Fruit fly (Drosophila melanogaster) whole organism, prepupa: Measurements from ENCODE around the gene CG32681.

Source experiments
- Blimp-1 ChIP-seq: fragments of 200-800 bp; sonication (Bioruptor generic); optimal IDR thresholded peaks from 3 replicates; lab custom pipeline; 2017; ENCODE audit warnings: missing biosample characterization, missing genetic modification characterization, mild to moderate bottlenecking, moderate library complexity, missing genetic modification reagents
- CG11902 ChIP-seq: fragments of 200-800 bp; sonication (Bioruptor generic); optimal IDR thresholded peaks from 3 replicates; lab custom pipeline; 2016; ENCODE audit warnings: missing biosample characterization, missing genetic modification characterization
- CG15336 ChIP-seq: fragments of 200-800 bp; sonication (Bioruptor generic); IDR thresholded peaks from 2 replicates; pipeline ENCODE4 v1.3.6; 2022; ENCODE audit warnings: missing biosample characterization, missing genetic modification characterization
- CG16779 ChIP-seq: fragments of 200-800 bp; sonication (Bioruptor generic); optimal IDR thresholded peaks from 3 replicates; lab custom pipeline; 2017; ENCODE audit warnings: missing biosample characterization, mild to moderate bottlenecking, missing genetic modification characterization
- CG32006 ChIP-seq: fragments of 200-800 bp; sonication (Bioruptor generic); optimal IDR thresholded peaks from 3 replicates; lab custom pipeline; 2017; ENCODE audit warnings: missing biosample characterization, mild to moderate bottlenecking, missing genetic modification characterization
- Eip93F ChIP-seq: fragments of 200-800 bp; sonication (Bioruptor generic); optimal IDR thresholded peaks from 2 replicates; lab custom pipeline; 2016; ENCODE audit warnings: missing biosample characterization, mild to moderate bottlenecking, missing genetic modification characterization
- Ets21C ChIP-seq: fragments of 200-800 bp; sonication (Bioruptor generic); optimal IDR thresholded peaks from 3 replicates; lab custom pipeline; 2016; ENCODE audit warnings: missing biosample characterization, missing genetic modification characterization
- Gug ChIP-seq: fragments of 200-800 bp; sonication (Bioruptor generic); IDR thresholded peaks from 2 replicates; pipeline ENCODE4 v1.3.6; 2022; ENCODE audit warnings: missing biosample characterization, missing genetic modification characterization
- Hr4 ChIP-seq: fragments of 200-800 bp; sonication (Bioruptor generic); optimal IDR thresholded peaks from 3 replicates; lab custom pipeline; 2016; ENCODE audit warnings: missing biosample characterization, missing genetic modification characterization
- Met ChIP-seq: fragments of 200-800 bp; sonication (Bioruptor generic); optimal IDR thresholded peaks from 3 replicates; lab custom pipeline; 2016; ENCODE audit warnings: missing biosample characterization, missing genetic modification characterization
- OdsH ChIP-seq: fragments of 200-800 bp; sonication (Bioruptor generic); optimal IDR thresholded peaks from 3 replicates; lab custom pipeline; 2016; ENCODE audit warnings: missing biosample characterization, missing genetic modification characterization
- dac ChIP-seq: fragments of 200-800 bp; sonication (Bioruptor generic); optimal IDR thresholded peaks from 2 replicates; lab custom pipeline; 2017; ENCODE audit warnings: missing biosample characterization, mild to moderate bottlenecking, missing genetic modification characterization
- lz ChIP-seq: fragments of 200-800 bp; sonication (Bioruptor generic); optimal IDR thresholded peaks from 3 replicates; lab custom pipeline; 2016; ENCODE audit warnings: missing biosample characterization, missing genetic modification characterization
- topi ChIP-seq: fragments of 200-800 bp; sonication (Bioruptor generic); optimal IDR thresholded peaks from 3 replicates; lab custom pipeline; 2016; ENCODE audit warnings: missing biosample characterization, missing genetic modification characterization

dm6 chrX:10397514-10398133 is 16.5 kb upstream of the CG32681 start:
- TF ChIP-seq CG32006 (GFP tag; lab: Kevin White, UChicago) (peak; percentile 13), lz (peak; percentile 32), CG11902 (GFP tag; lab: Kevin White, UChicago) (no peak), dac (GFP tag; lab: Kevin White, UChicago) (no peak), Met (GFP tag; lab: Kevin White, UChicago) (peak; percentile 27), Eip93F (GFP tag; lab: Kevin White, UChicago) (no peak), topi (peak; percentile 35), Blimp-1 (no peak), OdsH (GFP tag; lab: Kevin White, UChicago) (no peak), CG15336 (GFP tag; lab: Robert Waterston, UW) (0 out of 2 replicates have a peak, but pooled peaks have one; percentile 18), Hr4 (GFP tag; lab: Kevin White, UChicago) (no peak), Gug (0 out of 2 replicates have a peak, but pooled peaks have one; percentile 17), CG16779 (no peak), Ets21C (GFP tag; lab: Kevin White, UChicago) (no peak)
